Worm (Caenorhabditis elegans): ENCODE measurements around the gene exc-9.

The exc-9 gene

ce11 chrIV:7931873-7932272 lies 8.9 kb downstream of the exc-9 start:
- TF ChIP-seq sptf-1 (tag; optimal IDR thresholded peaks at IDR 0.05) (no peak), snpc-4 (tag; optimal IDR thresholded peaks at IDR 0.05) (no peak)

DNA sequence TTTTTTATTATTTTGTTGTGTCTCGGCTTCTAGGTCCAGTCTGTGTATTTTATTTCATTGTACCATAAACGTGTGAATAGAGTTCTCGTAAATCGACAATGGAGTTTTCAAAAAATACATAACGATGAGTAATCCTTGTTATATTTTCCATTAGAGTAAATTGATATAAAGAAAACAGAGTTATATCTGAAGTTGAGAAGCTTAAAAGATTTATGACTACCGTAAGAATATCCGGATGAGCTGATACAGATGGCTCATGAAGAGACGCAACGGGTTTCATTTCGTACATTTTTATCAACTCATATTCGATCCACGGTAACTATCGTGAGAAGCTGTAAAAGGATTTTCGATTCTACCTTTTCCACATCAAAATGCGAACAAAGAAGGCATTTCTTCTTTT lies 13.0 kb downstream of the exc-9 start, which contains the start of gene gcy-8:
Gene gcy-8, plus strand, starts transcription at position 301 of the 400 bp plus-strand sequence.
- no peak for TF ChIP-seq ceh-8 (GFP tag; optimal IDR thresholded peaks at IDR 0.05)
- TF ChIP-seq dsc-1 (tag; optimal IDR thresholded peaks at IDR 0.05), result peak; percentile 51
- TF ChIP-seq unc-86 (tag; optimal IDR thresholded peaks at IDR 0.05), result no peak
- peak; percentile 32 for TF ChIP-seq nhr-85 (tag)

- TF ChIP-seq C34B4.2 (tag; optimal IDR thresholded peaks at IDR 0.05), result no peak
- peak; percentile 3 for TF ChIP-seq nhr-85 (tag)
- no peak for TF ChIP-seq efl-1 (optimal IDR thresholded peaks at IDR 0.05)
- peak in 1 of 2 experiments; percentile 7 for TF ChIP-seq efl-1 (GFP tag; optimal IDR thresholded peaks at IDR 0.05 in 1 of 2)
These were observed 13.6 kb downstream of the exc-9 start, which contains the start of gene C49H3.12 for ce11 chrIV:7927218-7927617. C49H3.12 (minus strand) TSS chrIV:7927318.

- TF ChIP-seq nhr-47 (tag; optimal IDR thresholded peaks at IDR 0.05) (peak; percentile 8), irx-1 (tag; optimal IDR thresholded peaks at IDR 0.05) (no peak), lin-39 (tag; optimal IDR thresholded peaks at IDR 0.05) (peak; percentile 3), C16A3.4 (tag; optimal IDR thresholded peaks at IDR 0.05) (peak; percentile 33), rnt-1 (tag; optimal IDR thresholded peaks at IDR 0.05) (peak; percentile 34), blmp-1 (tag; optimal IDR thresholded peaks at IDR 0.05) (peak; percentile 48), ets-5 (GFP tag; IDR thresholded peaks at IDR 0.05) (no peak), hlh-4 (tag; optimal IDR thresholded peaks at IDR 0.05) (no peak), skn-1 (tag; optimal IDR thresholded peaks at IDR 0.05) (peak; percentile 39), lin-35 (GFP tag; optimal IDR thresholded peaks at IDR 0.05) (peak; percentile 35 to 57), nhr-19 (GFP tag; conservative IDR thresholded peaks at IDR 0.05) (0 out of 2 replicates have a peak, but pooled peaks have one; percentile 3), efl-1 (optimal IDR thresholded peaks at IDR 0.05) (peak; percentile 40 to 55), efl-1 (GFP tag; optimal IDR thresholded peaks at IDR 0.05 in 1 of 2) (peak in 1 of 2 experiments; percentile 34), nhr-85 (tag) (no peak), xbp-1 (tag; optimal IDR thresholded peaks at IDR 0.05) (peak; percentile 15), nhr-71 (tag; optimal IDR thresholded peaks at IDR 0.05) (peak; percentile 31), mep-1 (tag; optimal IDR thresholded peaks at IDR 0.05) (peak; percentile 33), dpl-1 (GFP tag; optimal IDR thresholded peaks at IDR 0.05) (peak in 2 of 3 experiments; percentile 29 to 53), ama-1 (optimal IDR thresholded peaks at IDR 0.05) (no peak), mef-2 (tag; optimal IDR thresholded peaks at IDR 0.05) (no peak), lsy-2 (tag; optimal IDR thresholded peaks at IDR 0.05) (peak; percentile 31 to 71), efl-3 (GFP tag; optimal IDR thresholded peaks at IDR 0.05) (no peak)
These were observed 14.5 kb downstream of the exc-9 start, which contains the start of gene rps-2 for ce11 chrIV:7926102-7926840. rps-2 (minus strand) TSS chrIV:7926391.

DNA sequence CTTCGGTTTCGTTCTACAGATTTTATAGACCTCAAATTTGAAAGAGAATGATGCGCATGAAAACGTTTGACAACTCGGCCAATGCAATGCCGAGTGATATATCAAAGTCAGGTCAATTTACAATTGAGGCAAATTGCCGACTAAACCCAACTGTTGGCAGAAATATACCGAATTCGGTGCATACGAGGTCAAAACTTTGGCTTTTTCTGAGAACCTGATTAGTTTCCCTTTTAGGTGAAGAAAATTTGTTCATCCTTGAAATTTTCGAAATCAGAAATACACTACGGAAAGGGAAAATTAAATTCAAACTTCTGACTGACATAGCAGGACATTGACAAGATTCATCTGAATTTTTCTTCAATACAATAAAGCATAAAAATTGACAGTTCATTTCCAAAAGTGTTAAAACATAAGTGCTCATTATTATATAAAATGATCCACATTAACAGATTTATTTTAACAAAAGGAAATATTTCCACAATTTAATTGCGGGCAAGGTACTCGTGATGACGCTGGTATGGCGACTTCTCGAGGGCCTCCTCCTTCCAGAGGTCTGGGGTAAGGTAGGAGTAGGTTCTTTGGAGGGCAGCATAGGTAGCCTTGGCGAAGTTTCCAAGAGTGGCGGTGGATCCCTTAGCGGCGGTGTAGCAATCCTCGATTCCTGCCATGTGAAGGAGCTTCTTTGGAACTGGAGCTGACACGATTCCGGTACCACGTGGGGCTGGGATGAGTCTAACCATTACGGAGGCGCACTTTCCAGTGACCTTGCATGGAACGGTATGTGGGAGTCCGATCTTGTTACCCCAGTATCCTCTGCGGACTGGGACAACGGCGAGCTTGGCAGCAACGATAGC lies 15.6 kb downstream of the exc-9 start:
- TF ChIP-seq nhr-19 (GFP tag; conservative IDR thresholded peaks at IDR 0.05), result no peak
- TF ChIP-seq nhr-84 (tag; optimal IDR thresholded peaks at IDR 0.05), result no peak
- TF ChIP-seq nhr-71 (tag; optimal IDR thresholded peaks at IDR 0.05), result peak; percentile 16
- TF ChIP-seq efl-1 (optimal IDR thresholded peaks at IDR 0.05), result no peak
- peak in 1 of 2 experiments; percentile 84 for TF ChIP-seq efl-1 (GFP tag; optimal IDR thresholded peaks at IDR 0.05 in 1 of 2)
- TF ChIP-seq nhr-85 (tag), result peak; percentile 59
- TF ChIP-seq Y116A8C.19 (tag; optimal IDR thresholded peaks at IDR 0.05; ENCODE audit: borderline replicate concordance), result no peak
- TF ChIP-seq sup-37 (GFP tag; optimal IDR thresholded peaks at IDR 0.05), result no peak
- no peak for TF ChIP-seq nhr-76 (tag; optimal IDR thresholded peaks at IDR 0.05)
- no peak for TF ChIP-seq ces-1 (GFP tag; optimal IDR thresholded peaks at IDR 0.05)
- TF ChIP-seq lin-14 (GFP tag; optimal IDR thresholded peaks at IDR 0.05), result no peak
- no peak for TF ChIP-seq nhr-90 (tag; optimal IDR thresholded peaks at IDR 0.05; ENCODE audit: poor library complexity)
- TF ChIP-seq ceh-63 (GFP tag; optimal IDR thresholded peaks at IDR 0.05), result no peak
- TF ChIP-seq lsy-2 (tag; optimal IDR thresholded peaks at IDR 0.05), result peak; percentile 3 to 28
- no peak for TF ChIP-seq fkh-10 (GFP tag; optimal IDR thresholded peaks at IDR 0.05)
- no peak for TF ChIP-seq nhr-20 (tag; optimal IDR thresholded peaks at IDR 0.05)
- TF ChIP-seq lir-3 (tag; optimal IDR thresholded peaks at IDR 0.05; ENCODE audit: poor library complexity), result no peak
- TF ChIP-seq swsn-7 (tag; optimal IDR thresholded peaks at IDR 0.05), result no peak
- TF ChIP-seq fkh-4 (tag; optimal IDR thresholded peaks at IDR 0.05; ENCODE audit: borderline replicate concordance), result no peak
- TF ChIP-seq mdl-1 (tag; optimal IDR thresholded peaks at IDR 0.05), result no peak
